Worm (Caenorhabditis elegans) whole organism, L4 larva: Measurements from ENCODE around the gene appg-2.

Experiments used
- F10B5.3 ChIP-seq: sonication (generic microtip); optimal IDR thresholded peaks from 2 replicates; lab custom pipeline; 2016; ENCODE audit warnings: mild to moderate bottlenecking, missing genetic modification characterization, missing compliant biosample characterization
- F49E8.2 ChIP-seq: sonication (generic microtip); optimal IDR thresholded peaks from 2 replicates; lab custom pipeline; 2016; ENCODE audit warnings: missing compliant biosample characterization, mild to moderate bottlenecking, missing genetic modification characterization, borderline replicate concordance
- ZK337.2 ChIP-seq: fragments of 200-800 bp; sonication (Bioruptor generic); IDR thresholded peaks from 2 replicates; pipeline ENCODE4 v1.3.6; 2022; ENCODE audit warnings: missing genetic modification reagents, missing genetic modification characterization, missing compliant biosample characterization
- aly-2 ChIP-seq: sonication (generic microtip); optimal IDR thresholded peaks from 2 replicates; lab custom pipeline; 2018; ENCODE audit warnings: missing biosample characterization, missing genetic modification characterization
- ama-1 ChIP-seq: fragments of 150-350 bp; optimal IDR thresholded peaks from 2 replicates; lab custom pipeline; 2014; ENCODE audit warnings: inconsistent platforms, mixed read lengths
- attf-4 ChIP-seq: sonication (generic microtip); optimal IDR thresholded peaks from 3 replicates; lab custom pipeline; 2017; ENCODE audit warnings: missing biosample characterization, missing genetic modification characterization
- ceh-32 ChIP-seq: sonication (generic microtip); optimal IDR thresholded peaks from 2 replicates; lab custom pipeline; 2016; ENCODE audit warnings: mild to moderate bottlenecking, missing genetic modification characterization, missing compliant biosample characterization; ENCODE audit not compliant: poor library complexity
- ceh-82 ChIP-seq: sonication (generic microtip); optimal IDR thresholded peaks from 2 replicates; lab custom pipeline; 2017; ENCODE audit warnings: missing biosample characterization, missing genetic modification characterization
- cey-2 ChIP-seq: sonication (generic microtip); optimal IDR thresholded peaks from 3 replicates; lab custom pipeline; 2017; ENCODE audit warnings: missing genetic modification characterization, mild to moderate bottlenecking, missing compliant biosample characterization, antibody characterized with exemption, borderline replicate concordance; ENCODE audit not compliant: insufficient read depth
- daf-16 ChIP-seq, 3 experiments: sonication (generic microtip); optimal IDR thresholded peaks; 2 replicates each; lab custom pipeline; 2016 to 2017; ENCODE audit warnings: missing genetic modification characterization in 3 of 3, missing genetic modification reagents in 3 of 3, mild to moderate bottlenecking in 2 of 3, missing compliant biosample characterization in 2 of 3, missing biosample characterization in 1 of 3, moderate library complexity in 1 of 3
- dmd-8 ChIP-seq: fragments of 200-800 bp; sonication (Bioruptor generic); IDR thresholded peaks from 2 replicates; pipeline ENCODE4 v1.3.6; 2022; ENCODE audit warnings: missing genetic modification characterization, missing compliant biosample characterization
- dve-1 ChIP-seq: sonication (generic microtip); optimal IDR thresholded peaks from 2 replicates; lab custom pipeline; 2017; ENCODE audit warnings: antibody characterized with exemption, mild to moderate bottlenecking, missing genetic modification characterization, missing compliant biosample characterization; ENCODE audit not compliant: insufficient read depth
- egl-27 ChIP-seq: sonication (generic microtip); optimal IDR thresholded peaks from 3 replicates; lab custom pipeline; 2017; ENCODE audit warnings: missing biosample characterization, missing genetic modification reagents, missing genetic modification characterization
- egl-43 ChIP-seq: fragments of 200-800 bp; sonication (Bioruptor generic); IDR thresholded peaks from 2 replicates; pipeline ENCODE4 v1.3.6; 2022; ENCODE audit warnings: missing genetic modification reagents, missing genetic modification characterization, missing compliant biosample characterization
- fkh-10 ChIP-seq: fragments of 150-350 bp; optimal IDR thresholded peaks from 2 replicates; lab custom pipeline; 2014; ENCODE audit warnings: missing biosample characterization, missing genetic modification reagents, missing genetic modification characterization
- fos-1 ChIP-seq: fragments of 150-350 bp; optimal IDR thresholded peaks from 2 replicates; lab custom pipeline; 2014; ENCODE audit warnings: missing biosample characterization, missing genetic modification characterization
- hlh-11 ChIP-seq: fragments of 200-800 bp; sonication (Bioruptor generic); optimal IDR thresholded peaks from 2 replicates; lab custom pipeline; 2018; ENCODE audit warnings: mild to moderate bottlenecking, missing genetic modification characterization, missing compliant biosample characterization
- hmg-1.1 ChIP-seq: fragments of 200-800 bp; sonication (Bioruptor generic); IDR thresholded peaks from 2 replicates; pipeline ENCODE4 v1.3.6; 2022; ENCODE audit warnings: missing genetic modification reagents, missing genetic modification characterization, missing compliant biosample characterization
- lim-7 ChIP-seq: fragments of 200-800 bp; sonication (Bioruptor generic); IDR thresholded peaks from 2 replicates; pipeline ENCODE4 v1.3.6; 2022; ENCODE audit warnings: missing genetic modification characterization, missing compliant biosample characterization
- lin-39 ChIP-seq: fragments of 150-350 bp; optimal IDR thresholded peaks from 2 replicates; lab custom pipeline; 2014; ENCODE audit warnings: missing biosample characterization, missing genetic modification reagents, missing genetic modification characterization
- madf-5 ChIP-seq, 2 experiments: fragments of 200-800 bp; sonication (Bioruptor generic); IDR thresholded peaks; 2 replicates each; pipeline ENCODE4 v1.3.6; 2022; ENCODE audit warnings: missing compliant biosample characterization in 2 of 2, missing genetic modification characterization in 2 of 2
- madf-9 ChIP-seq: fragments of 200-800 bp; sonication (Bioruptor generic); conservative IDR thresholded peaks from 2 replicates; pipeline ENCODE4 v1.3.6; 2022; ENCODE audit warnings: missing genetic modification reagents, missing genetic modification characterization, missing compliant biosample characterization
- mxl-2 ChIP-seq: fragments of 200-800 bp; sonication (Bioruptor generic); conservative IDR thresholded peaks from 2 replicates; pipeline ENCODE4 v1.3.6; 2022; ENCODE audit warnings: missing genetic modification reagents, missing genetic modification characterization, missing compliant biosample characterization
- mxl-3 ChIP-seq: fragments of 200-800 bp; sonication (Bioruptor generic); optimal IDR thresholded peaks from 2 replicates; lab custom pipeline; 2018; ENCODE audit warnings: mild to moderate bottlenecking, missing genetic modification characterization, missing compliant biosample characterization
- nhr-11 ChIP-seq: fragments of 150-350 bp; optimal IDR thresholded peaks from 2 replicates; lab custom pipeline; 2014; ENCODE audit warnings: missing biosample characterization, missing genetic modification characterization
- nhr-25 ChIP-seq: sonication (generic microtip); optimal IDR thresholded peaks from 2 replicates; lab custom pipeline; 2017; ENCODE audit warnings: missing genetic modification characterization, mild to moderate bottlenecking, missing compliant biosample characterization, antibody characterized with exemption, moderate library complexity, borderline replicate concordance; ENCODE audit not compliant: insufficient read depth
- nhr-28 ChIP-seq: fragments of 150-350 bp; optimal IDR thresholded peaks from 2 replicates; lab custom pipeline; 2014; ENCODE audit warnings: missing biosample characterization, missing genetic modification characterization
- nhr-48 ChIP-seq: sonication (generic microtip); optimal IDR thresholded peaks from 2 replicates; lab custom pipeline; 2016; ENCODE audit warnings: mild to moderate bottlenecking, missing genetic modification characterization, missing compliant biosample characterization
- nhr-77 ChIP-seq: fragments of 150-350 bp; optimal IDR thresholded peaks from 2 replicates; lab custom pipeline; 2014; ENCODE audit warnings: missing biosample characterization, missing genetic modification characterization
- php-3 ChIP-seq: fragments of 200-800 bp; sonication (Bioruptor generic); IDR thresholded peaks from 2 replicates; pipeline ENCODE4 v1.3.6; 2022; ENCODE audit warnings: missing genetic modification reagents, missing genetic modification characterization, missing compliant biosample characterization
- rbr-2 ChIP-seq: sonication (generic microtip); optimal IDR thresholded peaks from 2 replicates; lab custom pipeline; 2016; ENCODE audit warnings: missing genotype, missing genetic modification characterization, missing compliant biosample characterization
- saeg-2 ChIP-seq: fragments of 200-800 bp; sonication (Bioruptor generic); IDR thresholded peaks from 2 replicates; pipeline ENCODE4 v1.3.6; 2022; ENCODE audit warnings: missing genetic modification reagents, missing genetic modification characterization, missing compliant biosample characterization
- sdz-12 ChIP-seq: fragments of 200-800 bp; sonication (Bioruptor generic); optimal IDR thresholded peaks from 2 replicates; lab custom pipeline; 2018; ENCODE audit warnings: mild to moderate bottlenecking, missing genetic modification characterization, missing compliant biosample characterization
- spr-1 ChIP-seq: sonication (generic microtip); optimal IDR thresholded peaks from 2 replicates; lab custom pipeline; 2016; ENCODE audit warnings: mild to moderate bottlenecking, missing genetic modification characterization, missing compliant biosample characterization
- zag-1 ChIP-seq: fragments of 150-350 bp; optimal IDR thresholded peaks from 2 replicates; lab custom pipeline; 2014; ENCODE audit warnings: missing biosample characterization, missing genetic modification characterization
- zfp-3 ChIP-seq: fragments of 200-800 bp; sonication (Bioruptor generic); conservative IDR thresholded peaks from 2 replicates; pipeline ENCODE4 v1.3.6; 2022; ENCODE audit warnings: missing genetic modification reagents, missing genetic modification characterization, missing compliant biosample characterization
- ztf-7 ChIP-seq: fragments of 150-350 bp; optimal IDR thresholded peaks from 2 replicates; lab custom pipeline; 2014; ENCODE audit warnings: missing biosample characterization, missing genetic modification characterization

Gene appg-2

ce11 chrII:8800830-8801229, at the start of gene appg-2:
Gene appg-2, plus strand, starts transcription at chrII:8801130.
- TF ChIP-seq madf-5 (GFP tag; IDR thresholded peaks at IDR 0.05; lab: Robert Waterston, UW) (no peak), dve-1 (tag; lab: Kevin White, UChicago) (no peak), nhr-77 (no peak), rbr-2 (no peak), nhr-28 (tag; lab: Kevin White, UChicago) (no peak), hlh-11 (tag; lab: Kevin White, UChicago) (no peak), nhr-25 (no peak), hmg-1.1 (no peak), mxl-3 (GFP tag; lab: Kevin White, UChicago) (no peak), ZK337.2 (GFP tag; lab: Robert Waterston, UW) (no peak), saeg-2 (GFP tag; lab: Robert Waterston, UW) (no peak), F10B5.3 (tag; lab: Kevin White, UChicago) (no peak)

ce11 chrII:8751686-8752085, 49.2 kb upstream of the appg-2 start, which contains the start of gene atf-2:
Gene atf-2, plus strand, starts transcription at chrII:8751986.
- no peak for TF ChIP-seq saeg-2 (GFP tag; lab: Robert Waterston, UW)
- no peak for TF ChIP-seq nhr-11 (tag; lab: Kevin White, UChicago)
- no peak for TF ChIP-seq spr-1 (tag; lab: Kevin White, UChicago)
- no peak for TF ChIP-seq sdz-12 (GFP tag; lab: Kevin White, UChicago)

- no peak for TF ChIP-seq ceh-32
- TF ChIP-seq attf-4 (tag; lab: Kevin White, UChicago) = no peak
- TF ChIP-seq daf-16 (GFP tag; optimal IDR thresholded peaks at IDR 0.05; lab: Kevin White, UChicago) = no peak
- TF ChIP-seq daf-16 (tag; optimal IDR thresholded peaks at IDR 0.05; lab: Kevin White, UChicago) = no peak
- TF ChIP-seq nhr-25 = no peak
- TF ChIP-seq zag-1 (tag; lab: Kevin White, UChicago) = no peak
- no peak for TF ChIP-seq dmd-8
- no peak for TF ChIP-seq fos-1 (tag; lab: Kevin White, UChicago)
- TF ChIP-seq aly-2 = no peak
- TF ChIP-seq egl-43 (GFP tag; lab: Robert Waterston, UW) = no peak
- no peak for TF ChIP-seq F49E8.2 (tag; lab: Kevin White, UChicago)
- no peak for TF ChIP-seq ama-1
- TF ChIP-seq php-3 = no peak
- no peak for TF ChIP-seq fkh-10 (GFP tag; lab: Kevin White, UChicago)
- no peak for TF ChIP-seq ztf-7 (tag; lab: Kevin White, UChicago)
- no peak for TF ChIP-seq nhr-48 (tag; lab: Kevin White, UChicago)
- TF ChIP-seq mxl-2 (GFP tag; lab: Robert Waterston, UW) = no peak
- TF ChIP-seq ceh-82 (tag; lab: Kevin White, UChicago) = no peak
- TF ChIP-seq egl-27 (tag; lab: Kevin White, UChicago) = no peak
- no peak for TF ChIP-seq lin-39 (tag; lab: Kevin White, UChicago)
Measured at ce11 chrII:8755270-8755669, 45.7 kb upstream of the appg-2 start, which contains the start of gene K08F8.7. Gene K08F8.7, minus strand, starts transcription at chrII:8755370.

- TF ChIP-seq cey-2 = no peak
- TF ChIP-seq madf-9 (GFP tag; lab: Robert Waterston, UW) = no peak
- no peak for TF ChIP-seq ceh-32
- no peak for TF ChIP-seq zfp-3
- no peak for TF ChIP-seq lim-7
Measured at ce11 chrII:8759493-8759892, 41.4 kb upstream of the appg-2 start, which contains the start of gene fut-1. Gene fut-1, minus strand, starts transcription at chrII:8759593.
